Fruit fly (Drosophila melanogaster): ENCODE data around the gene rsh.

Gene rsh

DNA sequence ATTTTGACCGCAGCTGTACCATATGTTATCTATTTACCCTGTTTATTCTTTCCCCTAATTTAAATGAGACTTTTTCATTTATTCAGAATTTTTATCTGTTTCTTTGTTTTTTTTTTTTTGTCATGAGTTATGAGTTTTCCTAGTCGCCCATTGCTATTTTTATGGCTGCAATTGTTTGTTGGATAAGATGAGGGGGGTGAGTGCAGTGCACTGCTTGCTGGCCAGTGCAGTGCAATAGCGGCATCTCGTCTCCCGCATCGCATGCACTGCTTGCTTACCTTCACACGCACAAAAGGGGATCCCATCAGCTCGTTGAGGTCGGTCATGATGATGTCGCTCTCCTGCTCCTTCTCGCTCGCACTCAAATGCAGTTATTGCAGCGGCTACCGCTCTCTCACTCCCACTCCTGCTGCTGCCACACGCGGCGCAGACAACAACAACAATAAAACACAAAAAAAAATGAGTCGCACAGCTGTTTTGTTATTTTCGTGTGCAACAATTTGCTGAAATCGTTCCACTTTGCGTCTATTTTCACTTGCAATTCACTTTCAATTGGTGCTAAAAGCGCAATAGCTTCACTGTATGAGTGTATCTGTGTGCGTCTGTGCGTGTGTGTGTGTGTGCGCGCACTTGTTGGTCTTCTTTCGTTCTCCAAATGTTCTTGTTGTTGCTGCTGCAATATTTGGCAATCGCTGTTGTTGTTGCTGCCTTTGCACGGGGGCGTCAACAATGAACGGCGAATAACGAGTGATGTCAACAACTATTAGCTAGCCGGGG lies 139.7 kb downstream of the rsh start (continued):
- TF ChIP-seq lab (GFP tag; optimal IDR thresholded peaks at IDR 0.05) (no peak), dmrt99B (tag; optimal IDR thresholded peaks at IDR 0.05) (peak; percentile 36), CG11456 (GFP tag; IDR thresholded peaks at IDR 0.05) (no peak), CG3847 (GFP tag; IDR thresholded peaks at IDR 0.05) (no peak), ttk (GFP tag; IDR thresholded peaks at IDR 0.05) (peak; percentile 29; the same call in 1 of the 2 replicates), Hr51 (GFP tag; optimal IDR thresholded peaks at IDR 0.05) (peak in 1 of 2 experiments; percentile 23), pb (GFP tag; optimal IDR thresholded peaks at IDR 0.05) (peak; percentile 35), Hr39 (optimal IDR thresholded peaks at IDR 0.05) (no peak), Atf3 (GFP tag; optimal IDR thresholded peaks at IDR 0.05) (peak; percentile 33), CG9932 (GFP tag; IDR thresholded peaks at IDR 0.05) (no peak), Sox102F (GFP tag; optimal IDR thresholded peaks at IDR 0.05) (peak; percentile 46), Camta (GFP tag; optimal IDR thresholded peaks at IDR 0.05) (peak; percentile 43), Lim3 (GFP tag; IDR thresholded peaks at IDR 0.05) (no peak), Hr78 (GFP tag; optimal IDR thresholded peaks at IDR 0.05) (peak in 1 of 2 experiments; percentile 4), unc-4 (GFP tag; IDR thresholded peaks at IDR 0.05; ENCODE audit: partially characterized antibody) (no peak), CG15696 (tag; optimal IDR thresholded peaks at IDR 0.05) (no peak), Blimp-1 (GFP tag; optimal IDR thresholded peaks at IDR 0.05) (peak; percentile 84), fd3F (GFP tag; optimal IDR thresholded peaks at IDR 0.05) (no peak), Adf1 (GFP tag; IDR thresholded peaks at IDR 0.05) (no peak), CG7786 (GFP tag; optimal IDR thresholded peaks at IDR 0.05) (no peak), fru (optimal IDR thresholded peaks at IDR 0.05) (no peak), CG9437 (GFP tag; optimal IDR thresholded peaks at IDR 0.05) (no peak), CG10321 (GFP tag; IDR thresholded peaks at IDR 0.05) (no peak), CG14860 (GFP tag; IDR thresholded peaks at IDR 0.05; ENCODE audit: partially characterized antibody) (no peak), CG13296 (GFP tag; optimal IDR thresholded peaks at IDR 0.05) (no peak), CG12769 (tag; optimal IDR thresholded peaks at IDR 0.05) (no peak), CG31365 (tag; optimal IDR thresholded peaks at IDR 0.05) (peak; percentile 97), Atf-2 (GFP tag; optimal IDR thresholded peaks at IDR 0.05) (peak; percentile 34), Opbp (GFP tag; IDR thresholded peaks at IDR 0.05; ENCODE audit: partially characterized antibody) (peak; percentile 47; the same call in 1 of the 3 replicates), cas (GFP tag; IDR thresholded peaks at IDR 0.05) (no peak), CG3726 (GFP tag; IDR thresholded peaks at IDR 0.05) (no peak), row (GFP tag; IDR thresholded peaks at IDR 0.05) (peak; percentile 37; the same call in 2 of the 3 replicates), Ptx1 (GFP tag; IDR thresholded peaks at IDR 0.05) (0 out of 2 replicates have a peak, but pooled peaks have one; percentile 12), Vsx1 (GFP tag; optimal IDR thresholded peaks at IDR 0.05) (no peak), CG13287 (GFP tag; IDR thresholded peaks at IDR 0.05; ENCODE audit: partially characterized antibody) (no peak), crp (GFP tag; optimal IDR thresholded peaks at IDR 0.05) (no peak), aop (GFP tag; IDR thresholded peaks at IDR 0.05) (no peak), gfzf (GFP tag; optimal IDR thresholded peaks at IDR 0.05) (no peak), Bdp1 (GFP tag; optimal IDR thresholded peaks at IDR 0.05) (peak; percentile 21), bigmax (GFP tag; optimal IDR thresholded peaks at IDR 0.05) (no peak), CG8765 (GFP tag; IDR thresholded peaks at IDR 0.05) (no peak), CG8924 (tag; optimal IDR thresholded peaks at IDR 0.05) (peak; percentile 37), CG10147 (GFP tag; optimal IDR thresholded peaks at IDR 0.05) (no peak), CG1832 (GFP tag; optimal IDR thresholded peaks at IDR 0.05) (peak; percentile 74), CG2202 (tag; optimal IDR thresholded peaks at IDR 0.05) (peak; percentile 32), mld (GFP tag; IDR thresholded peaks at IDR 0.05; ENCODE audit: partially characterized antibody) (no peak), grau (tag; optimal IDR thresholded peaks at IDR 0.05) (no peak), vnd (GFP tag; IDR thresholded peaks at IDR 0.05; ENCODE audit: partially characterized antibody) (no peak)
